Worm (Caenorhabditis elegans): ENCODE data around the gene F47B10.4.

DNA sequence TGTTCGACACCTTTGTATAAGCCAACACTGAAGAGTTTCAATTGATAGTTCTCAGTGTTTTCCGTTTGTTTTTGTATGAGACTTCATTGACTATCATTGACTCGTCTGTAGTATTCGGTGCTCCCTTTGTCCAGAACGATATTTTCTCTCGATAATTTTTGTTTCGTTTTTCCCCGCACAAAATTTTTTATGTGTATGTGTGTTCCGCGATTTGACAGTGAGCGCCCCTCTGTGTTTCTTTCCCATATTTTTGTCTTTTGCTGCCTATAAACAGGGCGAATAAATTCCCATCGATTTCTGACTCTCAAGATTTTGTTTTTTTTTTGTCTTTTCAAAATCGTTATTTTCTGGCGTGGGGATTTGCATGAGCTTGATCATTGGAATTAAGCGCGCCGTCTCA lies 7.9 kb upstream of the F47B10.4 start, which contains the start of gene T21E8.7:
- TF ChIP-seq him-1 (tag; optimal IDR thresholded peaks at IDR 0.05), result no peak
- TF ChIP-seq W03F9.2 (tag; optimal IDR thresholded peaks at IDR 0.05), result no peak
- no peak for TF ChIP-seq dao-5 (tag; optimal IDR thresholded peaks at IDR 0.05)

Data from whole organism, L4/young adult.